Fruit fly (Drosophila melanogaster): ENCODE data around the gene CG33509.

DNA sequence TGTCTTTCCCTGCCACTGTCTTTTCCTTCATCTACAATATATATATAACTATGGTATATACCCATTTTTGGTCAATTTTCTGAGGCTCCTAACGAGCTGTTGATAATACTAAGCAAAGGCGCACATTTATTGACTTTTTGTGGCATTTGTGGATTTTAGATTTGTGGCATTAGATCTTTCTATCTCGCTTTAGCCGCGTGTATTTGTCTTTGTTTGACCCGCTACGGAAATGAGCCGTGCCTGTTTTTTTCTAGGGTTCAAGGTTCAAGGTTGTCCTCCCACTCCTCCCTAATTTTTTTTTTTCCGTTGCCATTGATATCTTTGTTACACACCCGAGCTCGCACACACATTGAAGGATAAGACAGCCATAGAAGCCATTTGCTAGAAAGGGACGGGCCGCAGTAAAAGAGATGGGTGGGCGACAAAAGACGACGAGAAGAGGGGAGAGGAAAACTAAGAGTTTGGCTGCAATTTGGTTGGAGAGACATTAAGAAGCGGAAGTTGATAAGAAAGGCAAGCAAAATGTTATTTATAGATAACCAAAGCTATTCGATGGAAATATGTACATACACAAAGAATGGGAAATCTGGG is 46.6 kb downstream of the CG33509 start:
- no peak for TF ChIP-seq psq (optimal IDR thresholded peaks at IDR 0.05)
- no peak for TF ChIP-seq ttk (optimal IDR thresholded peaks at IDR 0.05)
- TF ChIP-seq Sin3A (optimal IDR thresholded peaks at IDR 0.05): no peak
- TF ChIP-seq h (optimal IDR thresholded peaks at IDR 0.05): no peak
- TF ChIP-seq Myc (optimal IDR thresholded peaks at IDR 0.05): no peak
